Worm (Caenorhabditis elegans) whole organism, early embryonic: ENCODE results near the gene lpr-5.
A peak's percentile ranks its signal among the peaks of the same experiment; 100 is the strongest.

Source experiments
- B0310.2 ChIP-seq: sonication (generic microtip); optimal IDR thresholded peaks from 2 replicates; lab custom pipeline; 2016; ENCODE audit warnings: mild to moderate bottlenecking, missing genetic modification characterization, missing compliant biosample characterization
- F13C5.2 ChIP-seq: sonication (generic microtip); optimal IDR thresholded peaks from 2 replicates; lab custom pipeline; 2017; ENCODE audit warnings: mild to moderate bottlenecking, missing genetic modification characterization, inconsistent platforms, missing compliant biosample characterization
- aly-1 ChIP-seq: sonication (generic microtip); optimal IDR thresholded peaks from 2 replicates; lab custom pipeline; 2016; ENCODE audit warnings: missing genetic modification characterization, missing compliant biosample characterization
- ama-1 ChIP-seq: fragments of 150-350 bp; optimal IDR thresholded peaks from 2 replicates; lab custom pipeline; 2014
- ceh-13 ChIP-seq: fragments of 200-800 bp; sonication (Bioruptor generic); optimal IDR thresholded peaks from 2 replicates; lab custom pipeline; 2018; ENCODE audit warnings: mild to moderate bottlenecking, missing genetic modification characterization, missing compliant biosample characterization
- ceh-36 ChIP-seq: sonication (generic microtip); optimal IDR thresholded peaks from 2 replicates; lab custom pipeline; 2016; ENCODE audit warnings: missing genetic modification characterization, inconsistent platforms, missing compliant biosample characterization
- ets-7 ChIP-seq: sonication (generic microtip); optimal IDR thresholded peaks from 2 replicates; lab custom pipeline; 2016; ENCODE audit warnings: missing genotype, missing genetic modification characterization, missing compliant biosample characterization
- flt-1 ChIP-seq: fragments of 200-800 bp; sonication (Bioruptor generic); IDR thresholded peaks from 2 replicates; pipeline ENCODE4 v1.3.6; 2022; ENCODE audit warnings: missing genetic modification characterization, missing compliant biosample characterization
- hmbx-1 ChIP-seq: sonication (generic microtip); optimal IDR thresholded peaks from 2 replicates; lab custom pipeline; 2016; ENCODE audit warnings: mild to moderate bottlenecking, missing genetic modification characterization, missing compliant biosample characterization
- hmg-4 ChIP-seq: fragments of 200-800 bp; sonication (Bioruptor generic); optimal IDR thresholded peaks from 2 replicates; lab custom pipeline; 2018; ENCODE audit warnings: mild to moderate bottlenecking, missing genetic modification characterization, missing compliant biosample characterization
- hnd-1 ChIP-seq: sonication (generic microtip); optimal IDR thresholded peaks from 2 replicates; lab custom pipeline; 2016; ENCODE audit warnings: missing genetic modification characterization, missing compliant biosample characterization
- pes-1 ChIP-seq: fragments of 200-800 bp; sonication (Bioruptor generic); IDR thresholded peaks from 2 replicates; pipeline ENCODE4 v1.3.6; 2022; ENCODE audit warnings: missing genetic modification reagents, missing genetic modification characterization, missing compliant biosample characterization
- scrt-1 ChIP-seq: fragments of 200-800 bp; sonication (Bioruptor generic); IDR thresholded peaks from 2 replicates; pipeline ENCODE4 v1.3.6; 2022; ENCODE audit warnings: missing genetic modification characterization, missing compliant biosample characterization
- sea-1 ChIP-seq: fragments of 200-800 bp; sonication (Bioruptor generic); conservative IDR thresholded peaks from 2 replicates; pipeline ENCODE4 v1.3.6; 2022; ENCODE audit warnings: missing genetic modification characterization, missing compliant biosample characterization
- tbx-11 ChIP-seq: fragments of 200-800 bp; sonication (Bioruptor generic); IDR thresholded peaks from 2 replicates; pipeline ENCODE4 v1.3.6; 2022; ENCODE audit warnings: missing genetic modification characterization, missing compliant biosample characterization
- tbx-37 ChIP-seq: fragments of 200-800 bp; sonication (Bioruptor generic); conservative IDR thresholded peaks from 2 replicates; pipeline ENCODE4 v1.3.6; 2022; ENCODE audit warnings: missing genetic modification reagents, missing genetic modification characterization, missing compliant biosample characterization
- tra-4 ChIP-seq: sonication (generic microtip); optimal IDR thresholded peaks from 2 replicates; lab custom pipeline; 2017; ENCODE audit warnings: missing genetic modification characterization, missing compliant biosample characterization

The lpr-5 gene

ce11 chrX:11031869-11032268 is 30.1 kb upstream of the lpr-5 start:
- no peak for TF ChIP-seq ama-1 (lab: Kevin White, UChicago)
- 0 out of 2 replicates have a peak, but pooled peaks have one; percentile 27 for TF ChIP-seq pes-1 (GFP tag; lab: Robert Waterston, UW)

- TF ChIP-seq F13C5.2 (tag; lab: Kevin White, UChicago) (no peak), aly-1 (tag; lab: Kevin White, UChicago) (no peak), ceh-13 (GFP tag; lab: Kevin White, UChicago) (no peak), scrt-1 (GFP tag; lab: Robert Waterston, UW) (no peak), flt-1 (GFP tag; lab: Robert Waterston, UW) (no peak), ama-1 (lab: Kevin White, UChicago) (no peak), sea-1 (no peak), tbx-37 (GFP tag; lab: Robert Waterston, UW) (no peak), ceh-36 (no peak), B0310.2 (tag; lab: Kevin White, UChicago) (no peak)
Observed at ce11 chrX:11032412-11032811, 29.5 kb upstream of the lpr-5 start.

ce11 chrX:11033128-11033951 is 28.6 kb upstream of the lpr-5 start:
- TF ChIP-seq pes-1 (GFP tag; lab: Robert Waterston, UW) (no peak), tbx-11 (GFP tag; lab: Robert Waterston, UW) (no peak), aly-1 (tag; lab: Kevin White, UChicago) (no peak), ama-1 (lab: Kevin White, UChicago) (no peak), tbx-37 (GFP tag; lab: Robert Waterston, UW) (no peak), hmg-4 (no peak), ceh-13 (GFP tag; lab: Kevin White, UChicago) (no peak), hnd-1 (tag; lab: Kevin White, UChicago) (no peak), hmbx-1 (tag; lab: Kevin White, UChicago) (no peak), flt-1 (GFP tag; lab: Robert Waterston, UW) (no peak)

ce11 chrX:11033952-11034287 is 28.0 kb upstream of the lpr-5 start:
- TF ChIP-seq F13C5.2 (tag; lab: Kevin White, UChicago) (no peak), ceh-36 (no peak), tra-4 (tag; lab: Kevin White, UChicago) (no peak), B0310.2 (tag; lab: Kevin White, UChicago) (no peak), ama-1 (lab: Kevin White, UChicago) (no peak), hmg-4 (no peak), hnd-1 (tag; lab: Kevin White, UChicago) (no peak), tbx-11 (GFP tag; lab: Robert Waterston, UW) (no peak), hmbx-1 (tag; lab: Kevin White, UChicago) (no peak), ets-7 (tag; lab: Kevin White, UChicago) (no peak), sea-1 (no peak), ceh-13 (GFP tag; lab: Kevin White, UChicago) (no peak), scrt-1 (GFP tag; lab: Robert Waterston, UW) (no peak)

ce11 chrX:11034430-11035117 is 27.3 kb upstream of the lpr-5 start:
- TF ChIP-seq ama-1 (lab: Kevin White, UChicago) (peak; percentile 43), F13C5.2 (tag; lab: Kevin White, UChicago) (peak; percentile 17), hmg-4 (peak; percentile 67), pes-1 (GFP tag; lab: Robert Waterston, UW) (0 out of 2 replicates have a peak, but pooled peaks have one; percentile 4), tbx-11 (GFP tag; lab: Robert Waterston, UW) (no peak)

- TF ChIP-seq scrt-1 (GFP tag; lab: Robert Waterston, UW) (no peak), hmbx-1 (tag; lab: Kevin White, UChicago) (no peak), F13C5.2 (tag; lab: Kevin White, UChicago) (no peak), ceh-13 (GFP tag; lab: Kevin White, UChicago) (no peak), ets-7 (tag; lab: Kevin White, UChicago) (no peak), tbx-11 (GFP tag; lab: Robert Waterston, UW) (no peak), tra-4 (tag; lab: Kevin White, UChicago) (no peak), hmg-4 (no peak), hnd-1 (tag; lab: Kevin White, UChicago) (no peak), B0310.2 (tag; lab: Kevin White, UChicago) (no peak), tbx-37 (GFP tag; lab: Robert Waterston, UW) (no peak), flt-1 (GFP tag; lab: Robert Waterston, UW) (no peak), aly-1 (tag; lab: Kevin White, UChicago) (no peak), ama-1 (lab: Kevin White, UChicago) (no peak), sea-1 (no peak), ceh-36 (no peak), pes-1 (GFP tag; lab: Robert Waterston, UW) (no peak)
Observed at ce11 chrX:11035563-11035962, 26.4 kb upstream of the lpr-5 start.
